Worm (Caenorhabditis elegans): Measurements from ENCODE around the gene grl-2.

ce11 chrV:12939434-12939833 lies 5.4 kb upstream of the grl-2 start, which contains the start of gene T16G1.5:
- TF ChIP-seq ama-1 (optimal IDR thresholded peaks at IDR 0.05) (no peak), nfya-1 (tag; optimal IDR thresholded peaks at IDR 0.05) (no peak), dmd-4 (tag; optimal IDR thresholded peaks at IDR 0.05; ENCODE audit: borderline replicate concordance) (no peak), nhr-11 (tag; optimal IDR thresholded peaks at IDR 0.05) (no peak), pqm-1 (tag; optimal IDR thresholded peaks at IDR 0.05) (no peak), pax-1 (tag; optimal IDR thresholded peaks at IDR 0.05) (no peak), pha-4 (tag; optimal IDR thresholded peaks at IDR 0.05) (no peak), ets-4 (tag; optimal IDR thresholded peaks at IDR 0.05) (no peak), pag-3 (tag; optimal IDR thresholded peaks at IDR 0.05; ENCODE audit: borderline replicate concordance) (no peak)
